Fruit fly (Drosophila melanogaster) whole organism, prepupa: ENCODE measurements around the gene SelG.

Source experiments
- Blimp-1 ChIP-seq: fragments of 200-800 bp; sonication (Bioruptor generic); optimal IDR thresholded peaks from 3 replicates; lab custom pipeline; 2017; ENCODE audit warnings: missing biosample characterization, missing genetic modification characterization, mild to moderate bottlenecking, moderate library complexity, missing genetic modification reagents
- CG32006 ChIP-seq: fragments of 200-800 bp; sonication (Bioruptor generic); optimal IDR thresholded peaks from 3 replicates; lab custom pipeline; 2017; ENCODE audit warnings: missing biosample characterization, mild to moderate bottlenecking, missing genetic modification characterization
- CG3919 ChIP-seq: fragments of 200-800 bp; sonication (Bioruptor generic); optimal IDR thresholded peaks from 3 replicates; lab custom pipeline; 2016; ENCODE audit warnings: missing biosample characterization, missing genetic modification characterization
- CG6276 ChIP-seq: fragments of 200-800 bp; sonication (Bioruptor generic); optimal IDR thresholded peaks from 2 replicates; lab custom pipeline; 2017; ENCODE audit warnings: missing biosample characterization, mild to moderate bottlenecking, missing genetic modification characterization
- CG7368 ChIP-seq: fragments of 200-800 bp; sonication (Bioruptor generic); optimal IDR thresholded peaks from 3 replicates; lab custom pipeline; 2016; ENCODE audit warnings: missing biosample characterization, missing genetic modification characterization
- Ets96B ChIP-seq: fragments of 200-800 bp; optimal IDR thresholded peaks from 2 replicates; lab custom pipeline; 2019; ENCODE audit warnings: missing biosample characterization, mild to moderate bottlenecking, missing genetic modification characterization, moderate library complexity
- Hr39 ChIP-seq: fragments of 200-800 bp; sonication (Bioruptor generic); optimal IDR thresholded peaks from 2 replicates; lab custom pipeline; 2016; ENCODE audit warnings: missing biosample characterization, missing genetic modification characterization
- OdsH ChIP-seq: fragments of 200-800 bp; sonication (Bioruptor generic); optimal IDR thresholded peaks from 3 replicates; lab custom pipeline; 2016; ENCODE audit warnings: missing biosample characterization, missing genetic modification characterization
- fd59A ChIP-seq: fragments of 200-800 bp; sonication (Bioruptor generic); optimal IDR thresholded peaks from 2 replicates; lab custom pipeline; 2017; ENCODE audit warnings: missing biosample characterization, mild to moderate bottlenecking, missing genetic modification characterization, missing genetic modification reagents

DNA sequence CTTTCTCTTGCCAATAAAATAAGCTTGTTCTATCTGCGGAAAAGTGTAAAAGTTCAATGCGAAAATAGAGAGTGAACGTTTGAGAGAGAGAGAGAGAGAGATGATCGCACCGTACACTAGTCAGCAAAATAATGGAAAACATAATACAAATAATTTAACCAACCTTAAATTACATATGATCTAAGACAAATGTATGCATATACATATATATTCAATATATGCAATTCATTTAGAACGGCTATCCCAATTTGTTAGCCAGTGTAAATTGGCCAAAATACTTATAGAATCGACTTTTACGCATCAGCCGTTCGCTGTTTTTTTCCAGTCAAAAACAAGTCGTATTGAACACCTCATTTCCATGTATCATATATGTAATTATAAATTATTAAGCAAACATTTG, 38.1 kb downstream of the SelG start:
- TF ChIP-seq Ets96B (tag; lab: Kevin White, UChicago) = no peak
- peak; percentile 65 for TF ChIP-seq CG3919 (GFP tag; lab: Kevin White, UChicago)
- TF ChIP-seq CG32006 (GFP tag; lab: Kevin White, UChicago) = no peak
- peak; percentile 34 for TF ChIP-seq OdsH (GFP tag; lab: Kevin White, UChicago)
- TF ChIP-seq Blimp-1 = peak; percentile 14
- TF ChIP-seq CG6276 = peak; percentile 39
- peak; percentile 62 for TF ChIP-seq Hr39 (GFP tag; lab: Kevin White, UChicago)
- no peak for TF ChIP-seq fd59A
- TF ChIP-seq CG7368 (GFP tag; lab: Kevin White, UChicago) = peak; percentile 28
